Worm (Caenorhabditis elegans): ENCODE data around the gene lido-16.

- no peak for TF ChIP-seq hmg-4 (GFP tag; optimal IDR thresholded peaks at IDR 0.05)
- TF ChIP-seq sea-1 (GFP tag; conservative IDR thresholded peaks at IDR 0.05), result no peak
- TF ChIP-seq hnd-1 (tag; optimal IDR thresholded peaks at IDR 0.05), result no peak
- no peak for TF ChIP-seq pes-1 (GFP tag; IDR thresholded peaks at IDR 0.05)
- no peak for TF ChIP-seq ama-1 (optimal IDR thresholded peaks at IDR 0.05)
- no peak for TF ChIP-seq flt-1 (GFP tag; IDR thresholded peaks at IDR 0.05)
- TF ChIP-seq B0310.2 (tag; optimal IDR thresholded peaks at IDR 0.05), result no peak
- TF ChIP-seq ets-7 (tag; optimal IDR thresholded peaks at IDR 0.05), result no peak
- no peak for TF ChIP-seq tbx-37 (GFP tag; conservative IDR thresholded peaks at IDR 0.05)
- peak; percentile 11 for TF ChIP-seq ceh-36 (tag; optimal IDR thresholded peaks at IDR 0.05)
- no peak for TF ChIP-seq tbx-11 (GFP tag; IDR thresholded peaks at IDR 0.05)
- TF ChIP-seq hmbx-1 (tag; optimal IDR thresholded peaks at IDR 0.05), result no peak
- no peak for TF ChIP-seq F13C5.2 (tag; optimal IDR thresholded peaks at IDR 0.05)
- no peak for TF ChIP-seq tra-4 (tag; optimal IDR thresholded peaks at IDR 0.05)
These were observed 31.4 kb downstream of the lido-16 start, which contains the start of gene atg-16.2 for ce11 chrII:6453341-6453806.
